Fruit fly (Drosophila melanogaster) whole organism, embryonic: ENCODE data around the gene CG6325.
A peak's percentile ranks its signal among the peaks of the same experiment; 100 is the strongest.

Source experiments
- Bgb ChIP-seq: fragments of 200-800 bp; sonication (Bioruptor generic); IDR thresholded peaks from 2 replicates; pipeline ENCODE4 v1.3.6; 2022; ENCODE audit warnings: missing biosample characterization, missing genetic modification characterization; ENCODE audit not compliant: partially characterized antibody
- CG10209 ChIP-seq: fragments of 200-800 bp; sonication (Bioruptor generic); optimal IDR thresholded peaks from 3 replicates; lab custom pipeline; 2017; ENCODE audit warnings: missing biosample characterization, mild to moderate bottlenecking, missing genetic modification characterization, missing genetic modification reagents
- CG1024 ChIP-seq: fragments of 200-800 bp; sonication (Bioruptor generic); IDR thresholded peaks from 2 replicates; pipeline ENCODE4 v1.3.6; 2022; ENCODE audit warnings: missing biosample characterization, missing genetic modification characterization
- CG11085 ChIP-seq: fragments of 200-800 bp; sonication (Bioruptor generic); IDR thresholded peaks from 2 replicates; pipeline ENCODE4 v1.3.6; 2022; ENCODE audit warnings: missing biosample characterization, missing genetic modification characterization
- CG12391 ChIP-seq: fragments of 200-800 bp; sonication (Bioruptor generic); optimal IDR thresholded peaks from 3 replicates; lab custom pipeline; 2018; ENCODE audit warnings: missing biosample characterization, mild to moderate bottlenecking, missing genetic modification characterization, moderate library complexity
- CG12659 ChIP-seq: fragments of 200-800 bp; sonication (Bioruptor generic); optimal IDR thresholded peaks from 3 replicates; lab custom pipeline; 2017; ENCODE audit warnings: mild to moderate bottlenecking, missing biosample characterization, missing genetic modification reagents, missing genetic modification characterization
- CG14710 ChIP-seq: fragments of 200-800 bp; sonication (Bioruptor generic); optimal IDR thresholded peaks from 3 replicates; lab custom pipeline; 2019; ENCODE audit warnings: missing biosample characterization, mild to moderate bottlenecking, missing genetic modification characterization, moderate library complexity
- CG15514 ChIP-seq: fragments of 200-800 bp; sonication (Bioruptor generic); optimal IDR thresholded peaks from 3 replicates; lab custom pipeline; 2017; ENCODE audit warnings: missing biosample characterization, missing genetic modification characterization, mild to moderate bottlenecking, moderate library complexity, missing genetic modification reagents
- CG16813 ChIP-seq: fragments of 200-800 bp; sonication (Bioruptor generic); IDR thresholded peaks from 3 replicates; pipeline ENCODE4 v1.3.6; 2022; ENCODE audit warnings: missing biosample characterization, missing genetic modification characterization; ENCODE audit not compliant: partially characterized antibody
- CG16815 ChIP-seq: fragments of 200-800 bp; sonication (Bioruptor generic); optimal IDR thresholded peaks from 3 replicates; lab custom pipeline; 2017; ENCODE audit warnings: missing biosample characterization, mild to moderate bottlenecking, missing genetic modification characterization
- CG17361 ChIP-seq: fragments of 200-800 bp; sonication (Bioruptor generic); IDR thresholded peaks from 3 replicates; pipeline ENCODE4 v1.3.6; 2022; ENCODE audit warnings: missing biosample characterization, missing genetic modification characterization
- CG18619 ChIP-seq: fragments of 200-800 bp; sonication (Bioruptor generic); optimal IDR thresholded peaks from 3 replicates; lab custom pipeline; 2017; ENCODE audit warnings: missing biosample characterization, mild to moderate bottlenecking, missing genetic modification characterization
- CG2120 ChIP-seq: fragments of 200-800 bp; sonication (Bioruptor generic); optimal IDR thresholded peaks from 3 replicates; lab custom pipeline; 2016; ENCODE audit warnings: missing biosample characterization, missing genetic modification characterization
- CG2129 ChIP-seq: fragments of 200-800 bp; sonication (Bioruptor generic); IDR thresholded peaks from 2 replicates; pipeline ENCODE4 v1.3.6; 2022; ENCODE audit warnings: missing biosample characterization, missing genetic modification characterization; ENCODE audit not compliant: partially characterized antibody
- CG2712 ChIP-seq: fragments of 200-800 bp; optimal IDR thresholded peaks from 3 replicates; lab custom pipeline; 2019; ENCODE audit warnings: missing biosample characterization, mild to moderate bottlenecking, missing genetic modification characterization, moderate library complexity
- CG34422 ChIP-seq: fragments of 200-800 bp; sonication (Bioruptor generic); IDR thresholded peaks from 3 replicates; pipeline ENCODE4 v1.3.6; 2022; ENCODE audit warnings: missing biosample characterization, missing genetic modification characterization
- CG6689 ChIP-seq: fragments of 200-800 bp; sonication (Bioruptor generic); IDR thresholded peaks from 2 replicates; pipeline ENCODE4 v1.3.6; 2022; ENCODE audit warnings: missing biosample characterization, missing genetic modification characterization
- CG6791 ChIP-seq: fragments of 200-800 bp; sonication (Bioruptor generic); IDR thresholded peaks from 3 replicates; pipeline ENCODE4 v1.3.6; 2022; ENCODE audit warnings: missing biosample characterization, missing genetic modification characterization; ENCODE audit not compliant: partially characterized antibody
- CG7928 ChIP-seq: fragments of 200-800 bp; sonication (Bioruptor generic); optimal IDR thresholded peaks from 2 replicates; lab custom pipeline; 2017; ENCODE audit warnings: missing biosample characterization, mild to moderate bottlenecking, missing genetic modification characterization
- D19B ChIP-seq: fragments of 200-800 bp; sonication (Bioruptor generic); optimal IDR thresholded peaks from 2 replicates; lab custom pipeline; 2017; ENCODE audit warnings: missing biosample characterization, mild to moderate bottlenecking, missing genetic modification characterization
- Deaf1 ChIP-seq: fragments of 200-800 bp; optimal IDR thresholded peaks from 3 replicates; lab custom pipeline; 2019; ENCODE audit warnings: missing biosample characterization, mild to moderate bottlenecking, missing genetic modification characterization, moderate library complexity
- Dll ChIP-seq: fragments of 200-800 bp; sonication (Bioruptor generic); IDR thresholded peaks from 4 replicates; pipeline ENCODE4 v1.3.6; 2022; ENCODE audit warnings: missing biosample characterization, missing genetic modification characterization; ENCODE audit not compliant: partially characterized antibody
- Ets65A ChIP-seq: fragments of 200-800 bp; sonication (Bioruptor generic); peaks from one replicate; lab custom pipeline; 2016; ENCODE audit warnings: missing biosample characterization, missing genetic modification characterization
- HLH4C ChIP-seq: fragments of 200-800 bp; sonication (Bioruptor generic); IDR thresholded peaks from 3 replicates; pipeline ENCODE4 v1.3.6; 2022; ENCODE audit warnings: missing biosample characterization, missing genetic modification characterization; ENCODE audit not compliant: partially characterized antibody
- Hand ChIP-seq: fragments of 200-800 bp; sonication (Bioruptor generic); optimal IDR thresholded peaks from 2 replicates; lab custom pipeline; 2017; ENCODE audit warnings: mild to moderate bottlenecking, missing biosample characterization, missing genetic modification reagents, missing genetic modification characterization
- HmgD ChIP-seq: fragments of 200-800 bp; sonication (Bioruptor generic); optimal IDR thresholded peaks from 3 replicates; lab custom pipeline; 2016; ENCODE audit warnings: missing biosample characterization, missing genetic modification characterization
- HmgZ ChIP-seq: fragments of 200-800 bp; sonication (Bioruptor generic); optimal IDR thresholded peaks from 2 replicates; lab custom pipeline; 2018; ENCODE audit warnings: missing biosample characterization, mild to moderate bottlenecking, missing genetic modification characterization
- Hr78 ChIP-seq, 2 experiments: fragments of 200-800 bp in 1 of 2; fragments of >200 bp in 1 of 2; sonication (Bioruptor generic) in 1 of 2; optimal IDR thresholded peaks; 2 replicates each; lab custom pipeline; 2017 to 2019; ENCODE audit warnings: missing biosample characterization in 2 of 2, missing genetic modification characterization in 2 of 2, mild to moderate bottlenecking in 1 of 2, moderate library complexity in 1 of 2
- Jarid2 ChIP-seq: fragments of 200-800 bp; sonication (Bioruptor generic); optimal IDR thresholded peaks from 3 replicates; lab custom pipeline; 2017; ENCODE audit warnings: mild to moderate bottlenecking, missing biosample characterization, missing genetic modification reagents, missing genetic modification characterization
- Opbp ChIP-seq: fragments of 200-800 bp; sonication (Bioruptor generic); IDR thresholded peaks from 3 replicates; pipeline ENCODE4 v1.3.6; 2022; ENCODE audit warnings: missing biosample characterization, missing genetic modification characterization; ENCODE audit not compliant: partially characterized antibody
- Rfx ChIP-seq: fragments of 200-800 bp; sonication (Bioruptor generic); IDR thresholded peaks from 2 replicates; pipeline ENCODE4 v1.3.6; 2022; ENCODE audit warnings: missing biosample characterization, missing genetic modification characterization
- Rx ChIP-seq: fragments of 200-800 bp; sonication (Bioruptor generic); IDR thresholded peaks from 2 replicates; pipeline ENCODE4 v1.3.6; 2022; ENCODE audit warnings: missing biosample characterization, missing genetic modification characterization
- Scr ChIP-seq: fragments of 200-800 bp; sonication (Bioruptor generic); IDR thresholded peaks from 2 replicates; pipeline ENCODE4 v1.3.6; 2022; ENCODE audit warnings: missing biosample characterization, missing genetic modification characterization; ENCODE audit not compliant: partially characterized antibody
- Sin3A ChIP-seq: fragments of >200 bp; optimal IDR thresholded peaks from 2 replicates; lab custom pipeline; 2018
- Six4 ChIP-seq: fragments of 200-800 bp; sonication (Bioruptor generic); optimal IDR thresholded peaks from 2 replicates; lab custom pipeline; 2016; ENCODE audit warnings: missing biosample characterization, missing genetic modification characterization
- Sox100B ChIP-seq: fragments of 200-800 bp; sonication (Bioruptor generic); optimal IDR thresholded peaks from 3 replicates; lab custom pipeline; 2018; ENCODE audit warnings: missing biosample characterization, mild to moderate bottlenecking, missing genetic modification characterization
- Sry-δ ChIP-seq: fragments of 200-800 bp; sonication (Bioruptor generic); optimal IDR thresholded peaks from 2 replicates; lab custom pipeline; 2016; ENCODE audit warnings: missing biosample characterization, missing genetic modification characterization
- ato ChIP-seq: fragments of 200-800 bp; sonication (Bioruptor generic); IDR thresholded peaks from 2 replicates; pipeline ENCODE4 v1.3.6; 2022; ENCODE audit warnings: missing biosample characterization, missing genetic modification characterization; ENCODE audit not compliant: partially characterized antibody
- ci ChIP-seq: fragments of 200-800 bp; sonication (Bioruptor generic); IDR thresholded peaks from 3 replicates; pipeline ENCODE4 v1.3.6; 2022; ENCODE audit warnings: missing biosample characterization, missing genetic modification characterization
- gcm2 ChIP-seq: fragments of 200-800 bp; sonication (Bioruptor generic); optimal IDR thresholded peaks from 2 replicates; lab custom pipeline; 2016; ENCODE audit warnings: missing biosample characterization, missing genetic modification characterization
- hbn ChIP-seq: fragments of 200-800 bp; sonication (Bioruptor generic); IDR thresholded peaks from 2 replicates; pipeline ENCODE4 v1.3.6; 2022; ENCODE audit warnings: missing biosample characterization, missing genetic modification characterization; ENCODE audit not compliant: partially characterized antibody
- insv ChIP-seq, 2 experiments: fragments of 200-800 bp; sonication (Bioruptor generic); optimal IDR thresholded peaks; 3 replicates each; lab custom pipeline; 2016 to 2018; ENCODE audit warnings: missing biosample characterization in 2 of 2, missing genetic modification characterization in 2 of 2
- mirr ChIP-seq: fragments of 200-800 bp; sonication (Bioruptor generic); optimal IDR thresholded peaks from 3 replicates; lab custom pipeline; 2018; ENCODE audit warnings: missing biosample characterization, mild to moderate bottlenecking, missing genetic modification characterization
- nerfin-2 ChIP-seq: fragments of 200-800 bp; sonication (Bioruptor generic); IDR thresholded peaks from 2 replicates; pipeline ENCODE4 v1.3.6; 2022; ENCODE audit warnings: missing biosample characterization, missing genetic modification characterization; ENCODE audit not compliant: partially characterized antibody
- pzg ChIP-seq: fragments of 200-800 bp; sonication (Bioruptor generic); optimal IDR thresholded peaks from 3 replicates; lab custom pipeline; 2018; ENCODE audit warnings: missing biosample characterization, mild to moderate bottlenecking, missing genetic modification characterization, moderate library complexity
- tna ChIP-seq: fragments of 200-800 bp; sonication (Bioruptor generic); IDR thresholded peaks from 2 replicates; pipeline ENCODE4 v1.3.6; 2022; ENCODE audit warnings: missing biosample characterization, missing genetic modification characterization; ENCODE audit not compliant: partially characterized antibody
- trem ChIP-seq: fragments of 200-800 bp; optimal IDR thresholded peaks from 3 replicates; lab custom pipeline; 2019; ENCODE audit warnings: missing biosample characterization, mild to moderate bottlenecking, missing genetic modification characterization, moderate library complexity

The CG6325 gene

DNA sequence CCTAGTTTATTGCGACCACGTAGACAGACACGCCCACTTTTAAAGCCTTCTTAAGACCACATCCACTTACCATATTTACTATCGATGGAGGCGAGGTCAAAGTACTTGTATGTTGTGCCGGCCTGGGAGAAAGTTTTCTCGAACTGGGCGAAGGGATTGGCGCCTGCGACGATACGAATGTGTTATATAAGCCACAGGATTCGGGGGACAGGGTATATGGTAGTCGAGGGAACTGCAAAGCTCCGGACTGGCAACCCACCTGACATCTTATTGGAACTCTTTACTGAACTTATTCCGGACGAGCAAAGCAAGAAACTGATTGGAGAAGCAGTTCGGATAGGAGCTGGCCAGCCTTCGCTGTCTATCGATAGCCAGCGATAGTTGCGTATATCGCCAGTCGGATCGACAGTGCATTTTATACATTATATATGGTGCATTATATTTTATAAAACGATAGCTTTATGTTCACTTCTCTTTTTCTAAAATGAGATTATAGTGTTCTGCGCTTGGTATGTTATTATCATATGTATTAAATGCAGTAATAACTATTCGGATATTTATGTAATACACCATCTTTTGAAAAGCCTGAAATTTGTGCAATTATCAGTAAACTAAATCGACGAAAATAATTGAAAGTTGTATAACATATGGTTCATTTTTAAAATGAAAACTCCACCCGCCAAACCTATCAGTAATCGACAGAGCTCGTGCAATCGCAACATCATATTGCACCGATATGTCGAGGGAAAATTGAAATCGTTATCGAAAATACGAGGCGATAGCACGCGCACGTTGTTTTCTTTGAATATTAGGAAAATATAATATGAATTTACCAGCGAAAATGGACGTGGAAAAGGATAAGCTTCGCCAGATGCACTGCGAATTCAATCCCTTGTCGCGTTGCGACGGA lies 5.7 kb upstream of the CG6325 start, which contains the start of the genes Irp-1B and Rrp46:
Gene Irp-1B, minus strand, starts transcription at position 320 of the 910 bp plus-strand sequence.
Gene Rrp46, plus strand, starts transcription at position 752 of the 910 bp plus-strand sequence.
- TF ChIP-seq Scr (GFP tag; lab: Robert Waterston, UW) (peak; percentile 88), CG6791 (GFP tag; lab: Robert Waterston, UW) (peak; percentile 96), HmgZ (no peak), Hand (no peak), CG2712 (tag; lab: Kevin White, UChicago) (peak; percentile 17), hbn (GFP tag; lab: Robert Waterston, UW) (peak; percentile 80), Opbp (GFP tag; lab: Robert Waterston, UW) (peak; percentile 91; the same call in 2 of the 3 replicates), CG15514 (GFP tag; lab: Kevin White, UChicago) (peak; percentile 79), D19B (GFP tag; lab: Kevin White, UChicago) (peak; percentile 71), CG12391 (peak; percentile 25), CG6689 (GFP tag; lab: Robert Waterston, UW) (peak; percentile 24; the same call in 1 of the 2 replicates), Sin3A (peak; percentile 54), Ets65A (peak; percentile 47), CG1024 (no peak), tna (GFP tag; lab: Robert Waterston, UW) (peak; percentile 99), nerfin-2 (GFP tag; lab: Robert Waterston, UW) (peak; percentile 99), Dll (peak; percentile 88), insv (GFP tag; optimal IDR thresholded peaks at IDR 0.05; lab: Kevin White, UChicago) (peak; percentile 17 to 93), CG11085 (GFP tag; lab: Robert Waterston, UW) (no peak), trem (tag; lab: Kevin White, UChicago) (peak; percentile 47), Hr78 (GFP tag; optimal IDR thresholded peaks at IDR 0.05; lab: Kevin White, UChicago) (peak in 1 of 2 experiments; percentile 34), Six4 (no peak), CG7928 (GFP tag; lab: Kevin White, UChicago) (no peak), CG12659 (GFP tag; lab: Kevin White, UChicago) (peak; percentile 27), CG16815 (GFP tag; lab: Kevin White, UChicago) (no peak), Deaf1 (tag; lab: Kevin White, UChicago) (peak; percentile 16), ci (GFP tag; lab: Robert Waterston, UW) (no peak), Rx (no peak), CG14710 (tag; lab: Kevin White, UChicago) (peak; percentile 33), HmgD (GFP tag; lab: Kevin White, UChicago) (no peak), Sry-δ (peak; percentile 73), CG17361 (GFP tag; lab: Robert Waterston, UW) (no peak), CG16813 (GFP tag; lab: Robert Waterston, UW) (peak; percentile 93), mirr (GFP tag; lab: Kevin White, UChicago) (no peak), pzg (GFP tag; lab: Kevin White, UChicago) (peak; percentile 44), CG34422 (GFP tag; lab: Robert Waterston, UW) (0 out of 3 replicates have a peak, but pooled peaks have one; percentile 41), CG18619 (no peak), HLH4C (peak; percentile 99), CG2129 (GFP tag; lab: Robert Waterston, UW) (peak; percentile 51), Jarid2 (peak; percentile 64), ato (peak; percentile 96), Sox100B (GFP tag; lab: Kevin White, UChicago) (peak; percentile 14), CG10209 (peak; percentile 14), CG2120 (GFP tag; lab: Kevin White, UChicago) (peak; percentile 1), gcm2 (GFP tag; lab: Kevin White, UChicago) (no peak), Bgb (GFP tag; lab: Robert Waterston, UW) (peak; percentile 92), Rfx (GFP tag; lab: Robert Waterston, UW) (peak; percentile 49)
